Worm (Caenorhabditis elegans): Measurements from ENCODE around the gene T19D7.7.

DNA sequence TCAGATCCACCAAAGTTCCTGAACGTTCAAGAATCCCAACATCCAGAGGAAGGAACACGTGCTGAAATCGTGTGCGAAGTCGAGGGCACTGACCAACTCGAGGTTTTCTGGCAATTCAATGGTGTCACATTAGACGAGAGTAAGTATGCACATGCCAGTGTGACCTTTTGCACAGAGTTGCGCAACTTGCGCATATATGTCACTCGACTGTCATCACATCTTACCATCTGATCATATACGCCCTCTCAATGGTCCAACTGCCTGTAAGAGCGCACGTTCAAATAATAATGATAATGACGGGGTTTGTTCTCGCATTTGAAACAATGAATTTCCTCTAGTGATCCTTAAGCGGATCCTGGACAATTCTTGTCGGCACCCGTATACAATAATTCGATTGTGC is 15.4 kb upstream of the T19D7.7 start:
- TF ChIP-seq fos-1 (tag; optimal IDR thresholded peaks at IDR 0.05) (no peak), lin-39 (tag; optimal IDR thresholded peaks at IDR 0.05) (no peak), F13H6.1 (tag; optimal IDR thresholded peaks at IDR 0.05) (no peak), ceh-82 (tag; optimal IDR thresholded peaks at IDR 0.05) (no peak), nhr-25 (tag; optimal IDR thresholded peaks at IDR 0.05) (no peak), mdl-1 (tag; optimal IDR thresholded peaks at IDR 0.05) (no peak), egl-27 (tag; optimal IDR thresholded peaks at IDR 0.05) (no peak), elt-3 (tag; optimal IDR thresholded peaks at IDR 0.05) (no peak), unc-62 (GFP tag; optimal IDR thresholded peaks at IDR 0.05) (no peak), lin-11 (tag; optimal IDR thresholded peaks at IDR 0.05) (no peak), sma-3 (GFP tag; optimal IDR thresholded peaks at IDR 0.05) (no peak), elt-1 (tag; optimal IDR thresholded peaks at IDR 0.05) (no peak), ztf-4 (tag; optimal IDR thresholded peaks at IDR 0.05) (no peak), nhr-11 (tag; optimal IDR thresholded peaks at IDR 0.05) (no peak)

Data from whole organism, L2 larva.